Fruit fly (Drosophila melanogaster) whole organism, embryonic: Measurements from ENCODE around the gene CG17982.

Source experiments
- Adf1 ChIP-seq: fragments of 200-800 bp; sonication (Bioruptor generic); IDR thresholded peaks from 2 replicates; pipeline ENCODE4 v1.3.6; 2022; ENCODE audit warnings: missing biosample characterization, missing genetic modification characterization
- C15 ChIP-seq: fragments of 200-800 bp; sonication (Bioruptor generic); IDR thresholded peaks from 3 replicates; pipeline ENCODE4 v1.3.6; 2022; ENCODE audit warnings: missing biosample characterization, missing genetic modification characterization
- CG10147 ChIP-seq: fragments of 200-800 bp; sonication (Bioruptor generic); optimal IDR thresholded peaks from 2 replicates; lab custom pipeline; 2019; ENCODE audit warnings: missing biosample characterization, mild to moderate bottlenecking, missing genetic modification characterization, moderate library complexity
- CG10543 ChIP-seq: fragments of 200-800 bp; sonication (Bioruptor generic); optimal IDR thresholded peaks from 3 replicates; lab custom pipeline; 2017; ENCODE audit warnings: missing biosample characterization, mild to moderate bottlenecking, missing genetic modification characterization, moderate library complexity
- CG10959 ChIP-seq: fragments of 200-800 bp; sonication (Bioruptor generic); IDR thresholded peaks from 2 replicates; pipeline ENCODE4 v1.3.6; 2022; ENCODE audit warnings: missing biosample characterization, missing genetic modification characterization
- CG11085 ChIP-seq: fragments of 200-800 bp; sonication (Bioruptor generic); IDR thresholded peaks from 2 replicates; pipeline ENCODE4 v1.3.6; 2022; ENCODE audit warnings: missing biosample characterization, missing genetic modification characterization
- CG11504 ChIP-seq: fragments of 200-800 bp; sonication (Bioruptor generic); optimal IDR thresholded peaks from 3 replicates; lab custom pipeline; 2019; ENCODE audit warnings: missing biosample characterization, mild to moderate bottlenecking, missing genetic modification characterization, moderate library complexity
- CG11695 ChIP-seq: fragments of 200-800 bp; sonication (Bioruptor generic); IDR thresholded peaks from 3 replicates; pipeline ENCODE4 v1.3.6; 2022; ENCODE audit warnings: missing biosample characterization, missing genetic modification characterization
- CG30431 ChIP-seq: fragments of 200-800 bp; sonication (Bioruptor generic); optimal IDR thresholded peaks from 2 replicates; lab custom pipeline; 2017; ENCODE audit warnings: missing biosample characterization, missing genetic modification characterization
- CG3847 ChIP-seq: fragments of 200-800 bp; sonication (Bioruptor generic); IDR thresholded peaks from 2 replicates; pipeline ENCODE4 v1.3.6; 2022; ENCODE audit warnings: missing biosample characterization, missing genetic modification characterization
- CG6272 ChIP-seq: fragments of 200-800 bp; sonication (Bioruptor generic); IDR thresholded peaks from 2 replicates; pipeline ENCODE4 v1.3.6; 2022; ENCODE audit warnings: missing biosample characterization, missing genetic modification characterization
- CG6683 ChIP-seq: fragments of 200-800 bp; sonication (Bioruptor generic); optimal IDR thresholded peaks from 2 replicates; lab custom pipeline; 2017; ENCODE audit warnings: missing biosample characterization, mild to moderate bottlenecking, missing genetic modification characterization, missing genetic modification reagents
- CG6689 ChIP-seq: fragments of 200-800 bp; sonication (Bioruptor generic); IDR thresholded peaks from 2 replicates; pipeline ENCODE4 v1.3.6; 2022; ENCODE audit warnings: missing biosample characterization, missing genetic modification characterization
- CG6813 ChIP-seq: fragments of 200-800 bp; sonication (Bioruptor generic); optimal IDR thresholded peaks from 2 replicates; lab custom pipeline; 2017; ENCODE audit warnings: missing biosample characterization, missing genetic modification characterization, mild to moderate bottlenecking, moderate library complexity, missing genetic modification reagents
- CG7928 ChIP-seq: fragments of 200-800 bp; sonication (Bioruptor generic); optimal IDR thresholded peaks from 2 replicates; lab custom pipeline; 2017; ENCODE audit warnings: missing biosample characterization, mild to moderate bottlenecking, missing genetic modification characterization
- CG7987 ChIP-seq: fragments of 200-800 bp; sonication (Bioruptor generic); optimal IDR thresholded peaks from 2 replicates; lab custom pipeline; 2018; ENCODE audit warnings: missing biosample characterization, mild to moderate bottlenecking, missing genetic modification characterization, moderate library complexity
- CG8089 ChIP-seq: fragments of 200-800 bp; sonication (Bioruptor generic); optimal IDR thresholded peaks from 3 replicates; lab custom pipeline; 2016; ENCODE audit warnings: missing biosample characterization, missing genetic modification characterization
- CG8765 ChIP-seq: fragments of 200-800 bp; sonication (Bioruptor generic); IDR thresholded peaks from 2 replicates; pipeline ENCODE4 v1.3.6; 2022; ENCODE audit warnings: missing biosample characterization, missing genetic modification characterization
- CG9215 ChIP-seq: fragments of 200-800 bp; sonication (Bioruptor generic); IDR thresholded peaks from 2 replicates; pipeline ENCODE4 v1.3.6; 2022; ENCODE audit warnings: missing biosample characterization, missing genetic modification characterization
- Camta ChIP-seq: fragments of 200-800 bp; sonication (Bioruptor generic); optimal IDR thresholded peaks from 2 replicates; lab custom pipeline; 2016; ENCODE audit warnings: missing biosample characterization, missing genetic modification characterization
- Dfd ChIP-seq, 2 experiments: fragments of >200 bp; optimal IDR thresholded peaks; 2 replicates each; lab custom pipeline; 2017; ENCODE audit warnings: missing biosample characterization in 2 of 2, missing genetic modification characterization in 2 of 2
- E2f2 ChIP-seq: fragments of 200-800 bp; sonication (Bioruptor generic); IDR thresholded peaks from 2 replicates; pipeline ENCODE4 v1.3.6; 2022; ENCODE audit warnings: missing biosample characterization, missing genetic modification characterization
- Ets65A ChIP-seq: fragments of 200-800 bp; sonication (Bioruptor generic); peaks from one replicate; lab custom pipeline; 2016; ENCODE audit warnings: missing biosample characterization, missing genetic modification characterization
- Mes4 ChIP-seq: fragments of 200-800 bp; sonication (Bioruptor generic); optimal IDR thresholded peaks from 2 replicates; lab custom pipeline; 2016; ENCODE audit warnings: missing biosample characterization, missing genetic modification characterization
- Neu2 ChIP-seq: fragments of 200-800 bp; sonication (Bioruptor generic); optimal IDR thresholded peaks from 3 replicates; lab custom pipeline; 2016; ENCODE audit warnings: missing biosample characterization, missing genetic modification characterization, borderline replicate concordance
- NfI ChIP-seq: fragments of 200-800 bp; sonication (Bioruptor generic); optimal IDR thresholded peaks from 3 replicates; lab custom pipeline; 2018; ENCODE audit warnings: missing biosample characterization, mild to moderate bottlenecking, missing genetic modification characterization, moderate library complexity
- Sox102F ChIP-seq: fragments of 200-800 bp; sonication (Bioruptor generic); optimal IDR thresholded peaks from 2 replicates; lab custom pipeline; 2018; ENCODE audit warnings: missing biosample characterization, mild to moderate bottlenecking, missing genetic modification characterization, moderate library complexity
- Usf ChIP-seq: fragments of 200-800 bp; sonication (Bioruptor generic); optimal IDR thresholded peaks from 2 replicates; lab custom pipeline; 2017; ENCODE audit warnings: missing genotype, missing biosample characterization, missing genetic modification characterization
- YL-1 ChIP-seq: fragments of 200-800 bp; sonication (Bioruptor generic); optimal IDR thresholded peaks from 3 replicates; lab custom pipeline; 2017; ENCODE audit warnings: missing biosample characterization, mild to moderate bottlenecking, missing genetic modification characterization
- btn ChIP-seq: fragments of 200-800 bp; sonication (Bioruptor generic); optimal IDR thresholded peaks from 2 replicates; lab custom pipeline; 2016; ENCODE audit warnings: missing biosample characterization, missing genetic modification characterization
- dati ChIP-seq: fragments of 200-800 bp; sonication (Bioruptor generic); IDR thresholded peaks from 2 replicates; pipeline ENCODE4 v1.3.6; 2022; ENCODE audit warnings: missing biosample characterization, missing genetic modification characterization
- gem ChIP-seq: fragments of 200-800 bp; sonication (Bioruptor generic); optimal IDR thresholded peaks from 2 replicates; lab custom pipeline; 2019; ENCODE audit warnings: missing biosample characterization, mild to moderate bottlenecking, missing genetic modification characterization, moderate library complexity
- gro ChIP-seq: fragments of 200-800 bp; sonication (Bioruptor generic); optimal IDR thresholded peaks from 2 replicates; lab custom pipeline; 2016; ENCODE audit warnings: missing biosample characterization, missing genetic modification characterization
- hb ChIP-seq: fragments of 200-800 bp; sonication (Bioruptor generic); IDR thresholded peaks from 3 replicates; pipeline ENCODE4 v1.3.6; 2022; ENCODE audit warnings: missing biosample characterization, missing genetic modification characterization; ENCODE audit not compliant: partially characterized antibody
- hkb ChIP-seq, 2 experiments: fragments of 200-800 bp in 1 of 2; fragments of >200 bp in 1 of 2; sonication (Bioruptor generic) in 1 of 2; IDR thresholded peaks in 1 of 2; optimal IDR thresholded peaks in 1 of 2; 2 replicates each; pipeline versions ENCODE4 v1.3.6 to Lab custom; 2017 to 2022; ENCODE audit warnings: missing biosample characterization in 1 of 2, missing genetic modification characterization in 1 of 2
- jigr1 ChIP-seq: fragments of 200-800 bp; sonication (Bioruptor generic); IDR thresholded peaks from 3 replicates; pipeline ENCODE4 v1.3.6; 2022; ENCODE audit warnings: missing biosample characterization, missing genetic modification characterization
- knrl ChIP-seq: fragments of 200-800 bp; sonication (Bioruptor generic); IDR thresholded peaks from 3 replicates; pipeline ENCODE4 v1.3.6; 2022; ENCODE audit warnings: missing biosample characterization, missing genetic modification characterization; ENCODE audit not compliant: partially characterized antibody
- p53 ChIP-seq: fragments of 200-800 bp; sonication (Bioruptor generic); optimal IDR thresholded peaks from 2 replicates; lab custom pipeline; 2016; ENCODE audit warnings: missing biosample characterization, missing genetic modification characterization
- ranshi ChIP-seq: fragments of 200-800 bp; sonication (Bioruptor generic); IDR thresholded peaks from 2 replicates; pipeline ENCODE4 v1.3.6; 2022; ENCODE audit warnings: missing biosample characterization, missing genetic modification characterization
- run ChIP-seq: fragments of 200-800 bp; sonication (Bioruptor generic); optimal IDR thresholded peaks from 3 replicates; lab custom pipeline; 2018; ENCODE audit warnings: missing biosample characterization, mild to moderate bottlenecking, missing genetic modification characterization
- sc ChIP-seq, 3 experiments: fragments of >200 bp in 2 of 3; fragments of 200-800 bp in 1 of 3; sonication (Bioruptor generic) in 1 of 3; optimal IDR thresholded peaks; 2 replicates in 2 of 3; 3 replicates in 1 of 3; lab custom pipeline; 2017; ENCODE audit warnings: mild to moderate bottlenecking in 1 of 3, missing biosample characterization in 1 of 3, missing genetic modification characterization in 1 of 3, missing genetic modification reagents in 1 of 3
- sens-2 ChIP-seq: fragments of 200-800 bp; sonication (Bioruptor generic); IDR thresholded peaks from 2 replicates; pipeline ENCODE4 v1.3.6; 2022; ENCODE audit warnings: missing biosample characterization, missing genetic modification characterization
- slou ChIP-seq: fragments of 200-800 bp; sonication (Bioruptor generic); optimal IDR thresholded peaks from 3 replicates; lab custom pipeline; 2016; ENCODE audit warnings: missing biosample characterization, missing genetic modification characterization
- slp2 ChIP-seq: fragments of 200-800 bp; sonication (Bioruptor generic); optimal IDR thresholded peaks from 2 replicates; lab custom pipeline; 2016; ENCODE audit warnings: missing biosample characterization, missing genetic modification characterization
- sob ChIP-seq: fragments of 200-800 bp; sonication (Bioruptor generic); IDR thresholded peaks from 2 replicates; pipeline ENCODE4 v1.3.6; 2022; ENCODE audit warnings: missing biosample characterization, missing genetic modification characterization
- ssp ChIP-seq: fragments of 200-800 bp; sonication (Bioruptor generic); IDR thresholded peaks from 2 replicates; pipeline ENCODE4 v1.3.6; 2022; ENCODE audit warnings: missing biosample characterization, missing genetic modification characterization
- tgo ChIP-seq: fragments of 200-800 bp; sonication (Bioruptor generic); IDR thresholded peaks from 3 replicates; pipeline ENCODE4 v1.3.6; 2022; ENCODE audit warnings: missing biosample characterization, missing genetic modification characterization
- tup ChIP-seq: fragments of 200-800 bp; sonication (Bioruptor generic); optimal IDR thresholded peaks from 2 replicates; lab custom pipeline; 2016; ENCODE audit warnings: missing biosample characterization, mild to moderate bottlenecking, missing genetic modification characterization, moderate library complexity
- twi ChIP-seq: fragments of 200-800 bp; optimal IDR thresholded peaks from 2 replicates; lab custom pipeline; 2019; ENCODE audit warnings: missing biosample characterization, mild to moderate bottlenecking, missing genetic modification characterization, moderate library complexity
- zen ChIP-seq: fragments of 200-800 bp; sonication (Bioruptor generic); optimal IDR thresholded peaks from 3 replicates; lab custom pipeline; 2018; ENCODE audit warnings: missing biosample characterization, mild to moderate bottlenecking, missing genetic modification characterization, moderate library complexity

Gene CG17982

dm6 chrX:8143537-8143936 lies at the start of gene CG17982 (continued):
- TF ChIP-seq CG8765, result peak; percentile 44; the same call in 1 of the 2 replicates
- peak; percentile 68 for TF ChIP-seq tup
- TF ChIP-seq sc (optimal IDR thresholded peaks at IDR 0.05; lab: Kevin White, UChicago), result no peak
- TF ChIP-seq sc (GFP tag; optimal IDR thresholded peaks at IDR 0.05; lab: Kevin White, UChicago), result peak; percentile 18
- TF ChIP-seq tgo, result peak; percentile 83
- TF ChIP-seq Ets65A, result peak; percentile 97
- TF ChIP-seq CG10959 (GFP tag; lab: Robert Waterston, UW), result peak; percentile 81
- TF ChIP-seq Neu2 (GFP tag; lab: Kevin White, UChicago), result no peak
- peak; percentile 70 for TF ChIP-seq CG7987 (GFP tag; lab: Kevin White, UChicago)
- no peak for TF ChIP-seq hkb (optimal IDR thresholded peaks at IDR 0.05; lab: Kevin White, UChicago)
- TF ChIP-seq hkb (GFP tag; IDR thresholded peaks at IDR 0.05; lab: Robert Waterston, UW), result peak; percentile 88
- TF ChIP-seq E2f2 (GFP tag; lab: Robert Waterston, UW), result peak; percentile 85
- peak; percentile 32; the same call in 1 of the 2 replicates for TF ChIP-seq dati (GFP tag; lab: Robert Waterston, UW)
- peak; percentile 20; the same call in 1 of the 2 replicates for TF ChIP-seq ssp
- peak; percentile 32 for TF ChIP-seq Usf (GFP tag; lab: Kevin White, UChicago)
- TF ChIP-seq gem (tag; lab: Kevin White, UChicago), result peak; percentile 92
- peak; percentile 79 for TF ChIP-seq YL-1 (GFP tag; lab: Kevin White, UChicago)
- peak; percentile 67 for TF ChIP-seq slp2 (GFP tag; lab: Kevin White, UChicago)
- TF ChIP-seq CG30431 (GFP tag; lab: Kevin White, UChicago), result peak; percentile 12
- TF ChIP-seq Camta (GFP tag; lab: Kevin White, UChicago), result peak; percentile 78
- peak; percentile 76 for TF ChIP-seq CG10147 (GFP tag; lab: Kevin White, UChicago)
- TF ChIP-seq sob (GFP tag; lab: Robert Waterston, UW), result peak; percentile 86
- TF ChIP-seq CG8089 (GFP tag; lab: Kevin White, UChicago), result peak; percentile 72
- TF ChIP-seq Sox102F, result peak; percentile 89
- TF ChIP-seq CG7928, result peak; percentile 47
- TF ChIP-seq CG11085 (GFP tag; lab: Robert Waterston, UW), result peak; percentile 64
- TF ChIP-seq hb (GFP tag; lab: Robert Waterston, UW), result no peak
- peak; percentile 88 for TF ChIP-seq NfI (GFP tag; lab: Kevin White, UChicago)
- TF ChIP-seq CG6683 (GFP tag; lab: Kevin White, UChicago), result peak; percentile 32
- peak; percentile 51; the same call in 1 of the 3 replicates for TF ChIP-seq C15 (GFP tag; lab: Robert Waterston, UW)
- peak; percentile 57 for TF ChIP-seq CG9215
- TF ChIP-seq Adf1 (GFP tag; lab: Robert Waterston, UW), result 0 out of 2 replicates have a peak, but pooled peaks have one; percentile 31
- peak; percentile 37; the same call in 2 of the 3 replicates for TF ChIP-seq jigr1
- no peak for TF ChIP-seq knrl (GFP tag; lab: Robert Waterston, UW)
- peak; percentile 90 for TF ChIP-seq CG10543 (GFP tag; lab: Kevin White, UChicago)
- peak; percentile 89 for TF ChIP-seq gro (GFP tag; lab: Kevin White, UChicago)
- TF ChIP-seq zen (tag; lab: Kevin White, UChicago), result peak; percentile 65
- 0 out of 2 replicates have a peak, but pooled peaks have one; percentile 34 for TF ChIP-seq CG6272 (GFP tag; lab: Robert Waterston, UW)
- peak; percentile 66 for TF ChIP-seq twi (tag; lab: Kevin White, UChicago)
- no peak for TF ChIP-seq CG11504 (tag; lab: Kevin White, UChicago)
- peak; percentile 87 for TF ChIP-seq CG6689 (GFP tag; lab: Robert Waterston, UW)
- peak; percentile 81 for TF ChIP-seq CG3847
- peak; percentile 82 for TF ChIP-seq ranshi (GFP tag; lab: Robert Waterston, UW)
- no peak for TF ChIP-seq Dfd (GFP tag; optimal IDR thresholded peaks at IDR 0.05; lab: Kevin White, UChicago)
- peak; percentile 43 for TF ChIP-seq slou
- TF ChIP-seq CG6813, result peak; percentile 75
- TF ChIP-seq btn (GFP tag; lab: Kevin White, UChicago), result peak; percentile 73
- no peak for TF ChIP-seq sens-2 (GFP tag; lab: Robert Waterston, UW)
- peak; percentile 66 for TF ChIP-seq run (tag; lab: Kevin White, UChicago)
- peak; percentile 81 for TF ChIP-seq Mes4 (GFP tag; lab: Kevin White, UChicago)
- TF ChIP-seq p53 (GFP tag; lab: Kevin White, UChicago), result peak; percentile 72
- TF ChIP-seq CG11695 (GFP tag; lab: Robert Waterston, UW), result peak; percentile 81
